Worm (Caenorhabditis elegans) whole organism, L1 larva: Measurements from ENCODE around the gene T04H1.5.

Source experiments
- ceh-90 ChIP-seq: sonication (generic microtip); optimal IDR thresholded peaks from 2 replicates; lab custom pipeline; 2016; ENCODE audit warnings: missing genetic modification characterization, missing compliant biosample characterization
- dpl-1 ChIP-seq, 3 experiments: fragments of 150-350 bp in 2 of 3; sonication (generic microtip) in 1 of 3; optimal IDR thresholded peaks; 2 replicates each; lab custom pipeline; 2014 to 2017; ENCODE audit warnings: missing biosample characterization in 3 of 3, missing genetic modification characterization in 3 of 3, missing genetic modification reagents in 3 of 3
- dsc-1 ChIP-seq: sonication (generic microtip); optimal IDR thresholded peaks from 2 replicates; lab custom pipeline; 2016; ENCODE audit warnings: mild to moderate bottlenecking, missing genetic modification characterization, missing compliant biosample characterization
- nhr-28 ChIP-seq: fragments of 150-350 bp; optimal IDR thresholded peaks from 2 replicates; lab custom pipeline; 2014; ENCODE audit warnings: missing biosample characterization, missing genetic modification characterization
- ztf-11 ChIP-seq, 2 experiments: sonication (generic microtip); optimal IDR thresholded peaks; 2 replicates each; lab custom pipeline; 2016 to 2017; ENCODE audit warnings: missing genetic modification characterization in 2 of 2, missing biosample characterization in 1 of 2, missing compliant biosample characterization in 1 of 2

DNA sequence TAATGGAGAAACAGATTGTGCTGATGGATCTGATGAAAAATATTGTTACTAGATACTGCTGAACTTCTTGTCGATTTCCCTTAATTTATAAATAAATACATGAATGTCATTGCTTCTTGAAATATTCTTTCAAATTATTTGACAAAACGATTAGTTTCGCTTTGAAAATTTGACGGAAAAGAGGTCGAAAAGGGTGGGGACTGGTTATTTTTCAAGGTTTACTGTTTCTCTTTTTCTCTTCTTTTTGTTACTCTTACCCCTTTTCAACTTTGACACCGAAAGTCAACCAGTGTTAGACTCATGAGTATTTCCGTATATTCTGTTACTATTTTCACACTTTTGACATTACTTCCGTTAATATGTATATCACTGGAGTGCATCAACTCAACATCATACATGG lies 4.2 kb downstream of the T04H1.5 start, which contains the start of gene T04H1.12:
- TF ChIP-seq ceh-90 (tag; lab: Kevin White, UChicago) (no peak), ztf-11 (tag; optimal IDR thresholded peaks at IDR 0.05; lab: Kevin White, UChicago) (no peak), dsc-1 (tag; lab: Kevin White, UChicago) (no peak), dpl-1 (GFP tag; optimal IDR thresholded peaks at IDR 0.05; lab: Kevin White, UChicago) (no peak), nhr-28 (tag; lab: Kevin White, UChicago) (no peak)
